Worm (Caenorhabditis elegans): Measurements from ENCODE around the gene mog-3.

mog-3 gene

DNA sequence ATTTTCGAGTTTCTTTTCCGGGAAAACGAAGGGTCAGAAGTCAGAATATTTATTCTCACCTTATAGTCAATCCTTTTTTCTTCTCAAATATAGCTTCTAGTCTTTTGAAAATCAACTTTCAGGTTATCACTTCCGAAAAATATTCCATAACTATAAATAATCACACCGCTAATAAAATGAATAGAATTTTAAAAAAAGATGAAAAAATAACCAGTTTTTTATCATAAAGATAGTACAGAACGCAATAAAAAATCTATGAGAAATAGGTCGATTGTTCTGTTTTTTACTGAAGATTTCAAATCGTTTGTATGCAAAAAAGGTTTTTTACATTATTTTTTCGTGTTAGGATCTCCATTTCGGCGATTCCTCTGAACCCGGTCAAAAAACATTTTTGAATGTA lies 18.2 kb upstream of the mog-3 start:
- TF ChIP-seq mab-5 (tag; optimal IDR thresholded peaks at IDR 0.05) (no peak), lin-13 (tag; optimal IDR thresholded peaks at IDR 0.05) (no peak), ceh-83 (GFP tag; optimal IDR thresholded peaks at IDR 0.05) (no peak), blmp-1 (tag; optimal IDR thresholded peaks at IDR 0.05) (no peak), nhr-28 (tag; optimal IDR thresholded peaks at IDR 0.05) (no peak), cnd-1 (tag; optimal IDR thresholded peaks at IDR 0.05) (no peak), ztf-11 (tag; optimal IDR thresholded peaks at IDR 0.05) (no peak), zip-8 (tag; optimal IDR thresholded peaks at IDR 0.05) (no peak), drap-1 (GFP tag; optimal IDR thresholded peaks at IDR 0.05) (no peak), flh-1 (GFP tag; optimal IDR thresholded peaks at IDR 0.05) (no peak), nhr-12 (tag; optimal IDR thresholded peaks at IDR 0.05) (no peak), M03D4.4 (tag; optimal IDR thresholded peaks at IDR 0.05) (no peak), nhr-2 (tag; optimal IDR thresholded peaks at IDR 0.05) (no peak), sptf-1 (tag; optimal IDR thresholded peaks at IDR 0.05) (no peak), lin-32 (GFP tag; optimal IDR thresholded peaks at IDR 0.05) (no peak), ceh-39 (tag; optimal IDR thresholded peaks at IDR 0.05) (no peak), unc-120 (tag; optimal IDR thresholded peaks at IDR 0.05; ENCODE audit: poor library complexity, severe bottlenecking) (no peak), unc-62 (GFP tag; optimal IDR thresholded peaks at IDR 0.05) (no peak), elt-3 (tag; optimal IDR thresholded peaks at IDR 0.05) (no peak)

DNA sequence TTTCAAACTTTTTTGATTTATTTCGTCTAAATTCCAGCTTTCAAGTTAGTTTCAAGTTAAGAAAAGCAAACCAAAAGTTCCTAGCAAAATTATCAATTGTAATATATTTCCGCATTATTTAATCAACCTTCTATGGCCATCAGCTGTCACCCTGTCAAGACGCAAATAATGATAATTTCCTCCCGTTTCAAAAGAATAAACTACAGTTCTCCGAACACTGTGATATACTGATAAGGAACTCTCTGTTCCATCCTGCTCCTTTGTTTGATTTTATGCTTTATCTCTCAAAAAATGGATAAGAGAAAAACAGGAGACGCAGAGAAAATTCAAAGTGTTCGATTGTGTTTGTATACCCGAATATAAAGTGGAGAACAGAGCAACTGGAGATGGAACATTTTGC lies 17.1 kb upstream of the mog-3 start:
- no peak for TF ChIP-seq drap-1 (GFP tag; optimal IDR thresholded peaks at IDR 0.05)
- TF ChIP-seq bed-3 (GFP tag; optimal IDR thresholded peaks at IDR 0.05): no peak
- no peak for TF ChIP-seq cnd-1 (tag; optimal IDR thresholded peaks at IDR 0.05)
- no peak for TF ChIP-seq pha-4 (tag; optimal IDR thresholded peaks at IDR 0.05)
- TF ChIP-seq nhr-28 (tag; optimal IDR thresholded peaks at IDR 0.05): no peak

DNA sequence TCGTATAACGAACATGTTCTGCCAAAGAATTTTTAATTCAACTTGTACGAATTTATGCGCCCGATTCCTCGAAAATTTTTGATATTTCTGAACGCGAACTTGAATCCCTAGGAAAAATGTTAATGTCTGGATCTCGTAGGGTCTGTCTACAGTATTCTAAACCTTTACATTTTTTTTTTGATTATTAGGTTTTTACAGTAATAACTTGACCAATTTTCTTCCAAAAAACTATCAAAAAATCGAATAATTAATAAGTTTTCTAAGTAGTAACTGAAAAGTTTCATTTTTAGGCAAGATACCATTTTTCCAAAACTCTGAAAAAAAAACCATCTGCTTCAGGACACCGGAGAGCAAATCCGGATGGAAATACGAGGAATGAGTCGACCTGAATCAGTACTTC lies 14.1 kb upstream of the mog-3 start:
- TF ChIP-seq flh-1 (GFP tag; optimal IDR thresholded peaks at IDR 0.05): no peak
- TF ChIP-seq hlh-1 (tag; optimal IDR thresholded peaks at IDR 0.05): no peak
- no peak for TF ChIP-seq nhr-12 (tag; optimal IDR thresholded peaks at IDR 0.05)
- no peak for TF ChIP-seq nhr-28 (tag; optimal IDR thresholded peaks at IDR 0.05)
- no peak for TF ChIP-seq ceh-43 (GFP tag; optimal IDR thresholded peaks at IDR 0.05)
- TF ChIP-seq sem-2 (GFP tag; optimal IDR thresholded peaks at IDR 0.05): no peak
- no peak for TF ChIP-seq ces-1 (GFP tag; optimal IDR thresholded peaks at IDR 0.05)
- no peak for TF ChIP-seq elt-1 (tag; optimal IDR thresholded peaks at IDR 0.05; ENCODE audit: borderline replicate concordance, insufficient read depth)
- no peak for TF ChIP-seq snpc-4 (tag; optimal IDR thresholded peaks at IDR 0.05)

DNA sequence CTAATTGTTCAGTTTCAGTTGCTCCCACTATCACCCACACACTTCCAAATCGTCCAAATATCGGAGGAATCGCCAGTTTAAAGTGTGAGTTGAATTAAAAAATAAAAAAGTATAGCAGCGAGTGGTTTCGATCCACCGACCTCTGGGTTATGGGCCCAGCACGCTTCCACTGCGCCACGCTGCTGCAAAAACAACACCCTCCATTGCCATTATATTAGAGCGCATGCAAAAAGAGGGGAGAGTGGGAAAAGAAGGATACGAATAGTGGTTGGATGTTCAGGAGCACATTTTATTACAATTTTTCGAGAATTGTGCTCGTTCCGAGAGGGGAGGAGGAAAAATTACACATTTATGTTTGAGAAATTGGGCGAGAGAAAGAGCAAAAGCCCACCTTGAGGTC lies 13.5 kb upstream of the mog-3 start:
- peak; percentile 91 for TF ChIP-seq drap-1 (GFP tag; optimal IDR thresholded peaks at IDR 0.05)
- no peak for TF ChIP-seq ceh-39 (tag; optimal IDR thresholded peaks at IDR 0.05)
- TF ChIP-seq lsy-2 (tag; optimal IDR thresholded peaks at IDR 0.05): peak; percentile 10
- peak; percentile 83 for TF ChIP-seq sem-2 (GFP tag; optimal IDR thresholded peaks at IDR 0.05)
- TF ChIP-seq ceh-83 (GFP tag; optimal IDR thresholded peaks at IDR 0.05): peak; percentile 92
- peak; percentile 95 for TF ChIP-seq mls-2 (tag; optimal IDR thresholded peaks at IDR 0.05)
- no peak for TF ChIP-seq ces-1 (GFP tag; optimal IDR thresholded peaks at IDR 0.05)
- peak; percentile 4 for TF ChIP-seq nhr-237 (tag; optimal IDR thresholded peaks at IDR 0.05)
- TF ChIP-seq ztf-11 (tag; optimal IDR thresholded peaks at IDR 0.05): peak; percentile 28
- TF ChIP-seq unc-120 (tag; optimal IDR thresholded peaks at IDR 0.05; ENCODE audit: poor library complexity, severe bottlenecking): peak; percentile 89
- TF ChIP-seq hlh-1 (tag; optimal IDR thresholded peaks at IDR 0.05): peak; percentile 67
- peak; percentile 35 for TF ChIP-seq mep-1 (tag; optimal IDR thresholded peaks at IDR 0.05)
- peak; percentile 88 for TF ChIP-seq ceh-43 (GFP tag; optimal IDR thresholded peaks at IDR 0.05)
- peak; percentile 93 for TF ChIP-seq M03D4.4 (tag; optimal IDR thresholded peaks at IDR 0.05)
- TF ChIP-seq nhr-12 (tag; optimal IDR thresholded peaks at IDR 0.05): no peak
- peak; percentile 38 for TF ChIP-seq pha-4 (tag; optimal IDR thresholded peaks at IDR 0.05)
- no peak for TF ChIP-seq elt-1 (tag; optimal IDR thresholded peaks at IDR 0.05; ENCODE audit: borderline replicate concordance, insufficient read depth)
- peak; percentile 86 for TF ChIP-seq flh-1 (GFP tag; optimal IDR thresholded peaks at IDR 0.05)
- no peak for TF ChIP-seq blmp-1 (tag; optimal IDR thresholded peaks at IDR 0.05)
- peak; percentile 7 for TF ChIP-seq unc-39 (tag; optimal IDR thresholded peaks at IDR 0.05)
- TF ChIP-seq tbx-8 (GFP tag; optimal IDR thresholded peaks at IDR 0.05): peak; percentile 80
- TF ChIP-seq mab-5 (tag; optimal IDR thresholded peaks at IDR 0.05): no peak
- TF ChIP-seq unc-62 (GFP tag; optimal IDR thresholded peaks at IDR 0.05): peak; percentile 65
- TF ChIP-seq elt-3 (tag; optimal IDR thresholded peaks at IDR 0.05): no peak
- TF ChIP-seq ham-2 (GFP tag; optimal IDR thresholded peaks at IDR 0.05): peak; percentile 79
- peak; percentile 90 for TF ChIP-seq cnd-1 (tag; optimal IDR thresholded peaks at IDR 0.05)
- TF ChIP-seq lin-32 (GFP tag; optimal IDR thresholded peaks at IDR 0.05): peak; percentile 77
- no peak for TF ChIP-seq lin-13 (tag; optimal IDR thresholded peaks at IDR 0.05)
- no peak for TF ChIP-seq nhr-2 (tag; optimal IDR thresholded peaks at IDR 0.05)
- peak; percentile 95 for TF ChIP-seq sptf-1 (tag; optimal IDR thresholded peaks at IDR 0.05)
- TF ChIP-seq bed-3 (GFP tag; optimal IDR thresholded peaks at IDR 0.05): peak; percentile 80
- TF ChIP-seq nhr-76 (tag; optimal IDR thresholded peaks at IDR 0.05): peak; percentile 51
- no peak for TF ChIP-seq snpc-4 (tag; optimal IDR thresholded peaks at IDR 0.05)
- no peak for TF ChIP-seq zip-8 (tag; optimal IDR thresholded peaks at IDR 0.05)
- TF ChIP-seq nhr-28 (tag; optimal IDR thresholded peaks at IDR 0.05): peak; percentile 27
